Fruit fly (Drosophila melanogaster): Measurements from ENCODE around the gene HLH4C.

The HLH4C gene

DNA sequence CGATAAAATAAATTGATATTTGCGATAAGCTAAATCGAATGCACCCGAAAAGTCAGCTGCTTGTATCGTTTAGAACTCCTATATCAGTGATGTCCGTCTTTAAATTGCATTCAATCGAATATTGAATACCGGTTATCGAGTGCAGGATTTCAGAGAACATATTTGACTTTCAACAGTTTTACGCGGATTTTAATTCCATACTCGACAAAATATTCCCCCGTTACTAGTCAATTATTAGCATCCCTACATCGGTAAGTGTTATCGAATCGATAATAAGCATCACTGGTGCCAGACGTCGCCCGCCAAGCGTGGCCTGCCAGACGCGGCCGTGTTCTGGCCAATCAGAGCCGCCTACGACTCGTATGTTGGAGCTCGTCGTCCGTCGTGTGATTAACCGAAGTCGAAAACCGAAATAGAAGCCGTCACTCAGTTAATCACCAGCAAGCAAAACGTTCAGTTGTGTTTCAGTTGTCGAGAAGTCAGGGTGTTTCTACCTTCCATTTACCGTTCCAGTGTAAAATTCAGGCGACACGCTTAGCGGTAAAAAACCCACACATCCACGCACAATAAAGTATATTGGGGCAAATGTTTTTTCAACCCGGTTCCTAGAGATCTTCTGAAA, 40.7 kb upstream of the HLH4C start, which contains the start of gene ctp (continued):
- TF ChIP-seq CG7928 (GFP tag; optimal IDR thresholded peaks at IDR 0.05) (peak; percentile 10), Hr78 (GFP tag; optimal IDR thresholded peaks at IDR 0.05) (no peak), ftz-f1 (GFP tag; optimal IDR thresholded peaks at IDR 0.05) (peak; percentile 14), gcm2 (GFP tag; optimal IDR thresholded peaks at IDR 0.05) (no peak), CG12071 (GFP tag; optimal IDR thresholded peaks at IDR 0.05) (no peak), fd96Cb (tag; optimal IDR thresholded peaks at IDR 0.05) (peak; percentile 1), Xrp1 (GFP tag; IDR thresholded peaks at IDR 0.05) (peak; percentile 44; the same call in 1 of the 2 replicates), kay (GFP tag; optimal IDR thresholded peaks at IDR 0.05) (no peak), Kr (GFP tag; optimal IDR thresholded peaks at IDR 0.05) (no peak), CG7963 (GFP tag; IDR thresholded peaks at IDR 0.05; ENCODE audit: partially characterized antibody) (peak; percentile 64; the same call in 2 of the 3 replicates), Ssrp (tag; optimal IDR thresholded peaks at IDR 0.05) (no peak), Meics (GFP tag; optimal IDR thresholded peaks at IDR 0.05) (peak; percentile 59), CG6854 (GFP tag; optimal IDR thresholded peaks at IDR 0.05) (peak; percentile 52), B-H2 (GFP tag; optimal IDR thresholded peaks at IDR 0.05) (peak; percentile 56), Ravus (GFP tag; IDR thresholded peaks at IDR 0.05) (no peak), wor (GFP tag; IDR thresholded peaks at IDR 0.05) (no peak), CG16813 (GFP tag; IDR thresholded peaks at IDR 0.05; ENCODE audit: partially characterized antibody) (peak; percentile 76), caup (GFP tag; optimal IDR thresholded peaks at IDR 0.05; ENCODE audit: severe bottlenecking) (no peak), nerfin-2 (GFP tag; IDR thresholded peaks at IDR 0.05; ENCODE audit: partially characterized antibody) (peak; percentile 72), CG12391 (tag; optimal IDR thresholded peaks at IDR 0.05) (peak; percentile 54), CG6813 (GFP tag; optimal IDR thresholded peaks at IDR 0.05) (peak; percentile 42), Dip3 (GFP tag; optimal IDR thresholded peaks at IDR 0.05) (no peak), lbe (GFP tag; optimal IDR thresholded peaks at IDR 0.05) (peak; percentile 21), ERR (GFP tag; optimal IDR thresholded peaks at IDR 0.05) (peak; percentile 34), Drgx (GFP tag; IDR thresholded peaks at IDR 0.05) (no peak; the same call in 1 of the 2 replicates), wdn (GFP tag; IDR thresholded peaks at IDR 0.05) (no peak), sens (GFP tag) (peak; percentile 91), nmo (GFP tag; optimal IDR thresholded peaks at IDR 0.05) (peak; percentile 24), pum (GFP tag; optimal IDR thresholded peaks at IDR 0.05) (peak; percentile 1), CG15073 (GFP tag; optimal IDR thresholded peaks at IDR 0.05) (no peak), org-1 (GFP tag; optimal IDR thresholded peaks at IDR 0.05) (peak; percentile 13), Blimp-1 (GFP tag; optimal IDR thresholded peaks at IDR 0.05) (peak; percentile 19), ara (GFP tag; IDR thresholded peaks at IDR 0.05) (no peak), CG13775 (GFP tag; optimal IDR thresholded peaks at IDR 0.05) (peak; percentile 44), ATbp (GFP tag; optimal IDR thresholded peaks at IDR 0.05) (no peak), jing (GFP tag; optimal IDR thresholded peaks at IDR 0.05) (no peak), NFAT (GFP tag; IDR thresholded peaks at IDR 0.05) (no peak), Trl (optimal IDR thresholded peaks at IDR 0.05) (no peak), Trl (GFP tag; optimal IDR thresholded peaks at IDR 0.05) (peak; percentile 48), CG11696 (GFP tag; IDR thresholded peaks at IDR 0.05) (no peak), CG9609 (GFP tag; optimal IDR thresholded peaks at IDR 0.05) (peak; percentile 56), Hsf (GFP tag; optimal IDR thresholded peaks at IDR 0.05) (peak; percentile 41), C15 (GFP tag; IDR thresholded peaks at IDR 0.05) (no peak), CG8944 (GFP tag; optimal IDR thresholded peaks at IDR 0.05) (peak; percentile 38), CG10565 (GFP tag; optimal IDR thresholded peaks at IDR 0.05) (no peak), Dip2 (GFP tag; IDR thresholded peaks at IDR 0.05) (no peak), salm (tag; optimal IDR thresholded peaks at IDR 0.05) (no peak), CG7556 (GFP tag; optimal IDR thresholded peaks at IDR 0.05) (peak; percentile 34), CG13894 (tag; optimal IDR thresholded peaks at IDR 0.05) (peak; percentile 77), bbx (GFP tag; IDR thresholded peaks at IDR 0.05; ENCODE audit: partially characterized antibody) (peak; percentile 58)

Measured in whole organism, embryonic.